Worm (Caenorhabditis elegans): Measurements from ENCODE around the gene Y71H2AM.14.

- TF ChIP-seq nhr-12 (tag; optimal IDR thresholded peaks at IDR 0.05) (no peak), egl-27 (tag; optimal IDR thresholded peaks at IDR 0.05) (no peak), unc-39 (tag; optimal IDR thresholded peaks at IDR 0.05) (no peak), ztf-4 (tag; optimal IDR thresholded peaks at IDR 0.05) (no peak), nhr-10 (tag; optimal IDR thresholded peaks at IDR 0.05) (no peak), unc-62 (GFP tag; optimal IDR thresholded peaks at IDR 0.05) (no peak)
Measured at ce11 chrIII:2757478-2757877, 11.0 kb upstream of the Y71H2AM.14 start.
